Worm (Caenorhabditis elegans): ENCODE results near the gene Y41C4A.12.

DNA sequence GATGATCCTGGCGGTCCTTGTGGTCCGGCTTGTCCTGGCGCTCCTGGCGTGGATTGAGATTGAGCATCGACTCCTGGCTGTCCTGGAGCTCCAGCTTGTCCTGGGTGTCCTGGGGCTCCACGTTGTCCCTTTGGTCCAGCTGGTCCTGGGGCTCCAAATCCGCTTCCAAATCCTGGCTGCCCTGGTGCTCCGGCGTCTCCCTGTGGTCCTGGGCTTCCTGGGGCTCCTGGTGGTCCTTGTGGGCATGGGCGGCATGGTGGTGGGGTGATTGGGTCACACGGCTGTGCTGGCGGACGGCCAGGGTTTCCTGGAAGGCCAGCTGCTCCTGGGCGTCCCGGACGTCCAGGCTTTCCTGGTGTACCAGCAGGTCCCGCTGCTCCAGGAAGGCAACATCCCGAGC lies 20.6 kb downstream of the Y41C4A.12 start:
- TF ChIP-seq skn-1 (tag; optimal IDR thresholded peaks at IDR 0.05): no peak
- TF ChIP-seq unc-62 (GFP tag; optimal IDR thresholded peaks at IDR 0.05): no peak
- no peak for TF ChIP-seq nhr-12 (tag; optimal IDR thresholded peaks at IDR 0.05)
- TF ChIP-seq nhr-11 (tag; optimal IDR thresholded peaks at IDR 0.05): no peak
- no peak for TF ChIP-seq ceh-16 (tag; optimal IDR thresholded peaks at IDR 0.05)
- TF ChIP-seq nhr-67 (tag; optimal IDR thresholded peaks at IDR 0.05): no peak
- no peak for TF ChIP-seq ama-1 (optimal IDR thresholded peaks at IDR 0.05)

Data from whole organism, L3 larva.